Worm (Caenorhabditis elegans) whole organism, L3 larva: ENCODE measurements around the gene R05G6.3.

Experiments
- jun-1 ChIP-seq: fragments of 150-350 bp; optimal IDR thresholded peaks from 2 replicates; lab custom pipeline; 2014; ENCODE audit warnings: missing biosample characterization, missing genetic modification reagents, missing genetic modification characterization
- nhr-237 ChIP-seq: fragments of 150-350 bp; optimal IDR thresholded peaks from 2 replicates; lab custom pipeline; 2014; ENCODE audit warnings: missing biosample characterization, missing genetic modification characterization

ce11 chrIV:7507305-7507704 is 9.0 kb upstream of the R05G6.3 start:
- no peak for TF ChIP-seq jun-1 (tag; lab: Kevin White, UChicago)
- TF ChIP-seq nhr-237 (tag; lab: Kevin White, UChicago): no peak
